Worm (Caenorhabditis elegans): ENCODE results near the gene F10E9.10.
A peak's percentile ranks its signal among the peaks of the same experiment; 100 is the strongest.

The F10E9.10 gene

ce11 chrIII:8303440-8303839 lies 16.6 kb downstream of the F10E9.10 start:
- TF ChIP-seq pha-4 (tag; optimal IDR thresholded peaks at IDR 0.05), result no peak

ce11 chrIII:8300860-8301396 lies 19.2 kb downstream of the F10E9.10 start:
- TF ChIP-seq lin-39 (tag; optimal IDR thresholded peaks at IDR 0.05) (no peak), nhr-11 (tag; optimal IDR thresholded peaks at IDR 0.05) (no peak), mdl-1 (tag; optimal IDR thresholded peaks at IDR 0.05) (no peak), lin-15B (tag; optimal IDR thresholded peaks at IDR 0.05) (no peak), unc-39 (tag; optimal IDR thresholded peaks at IDR 0.05) (no peak)

ce11 chrIII:8299734-8300133 lies 20.3 kb downstream of the F10E9.10 start:
- TF ChIP-seq pqm-1 (tag; optimal IDR thresholded peaks at IDR 0.05), result peak; percentile 14
- TF ChIP-seq mdl-1 (tag; optimal IDR thresholded peaks at IDR 0.05), result no peak
- TF ChIP-seq elt-2 (tag; optimal IDR thresholded peaks at IDR 0.05), result peak; percentile 76
- TF ChIP-seq pha-4 (tag; optimal IDR thresholded peaks at IDR 0.05), result peak; percentile 43

- TF ChIP-seq nhr-23 (tag; optimal IDR thresholded peaks at IDR 0.05) (no peak), eor-1 (tag; optimal IDR thresholded peaks at IDR 0.05) (no peak), nhr-43 (tag; optimal IDR thresholded peaks at IDR 0.05; ENCODE audit: poor library complexity, severe bottlenecking) (no peak), ceh-28 (tag; optimal IDR thresholded peaks at IDR 0.05) (no peak), fos-1 (tag; optimal IDR thresholded peaks at IDR 0.05) (no peak), sea-2 (GFP tag; optimal IDR thresholded peaks at IDR 0.05) (no peak), fkh-2 (tag; optimal IDR thresholded peaks at IDR 0.05) (no peak), unc-62 (GFP tag; optimal IDR thresholded peaks at IDR 0.05) (no peak), elt-1 (tag; optimal IDR thresholded peaks at IDR 0.05) (no peak), lin-39 (tag; optimal IDR thresholded peaks at IDR 0.05) (no peak), nhr-77 (tag; optimal IDR thresholded peaks at IDR 0.05) (no peak), hmg-11 (tag; optimal IDR thresholded peaks at IDR 0.05) (no peak), snpc-4 (tag; optimal IDR thresholded peaks at IDR 0.05) (no peak), jun-1 (tag; optimal IDR thresholded peaks at IDR 0.05) (no peak), skn-1 (tag; optimal IDR thresholded peaks at IDR 0.05) (no peak)
These were observed 20.9 kb downstream of the F10E9.10 start for ce11 chrIII:8299078-8299587.

- TF ChIP-seq ztf-11 (tag; optimal IDR thresholded peaks at IDR 0.05), result no peak
- TF ChIP-seq elt-2 (tag; optimal IDR thresholded peaks at IDR 0.05), result peak; percentile 58
- peak; percentile 20 for TF ChIP-seq lin-39 (tag; optimal IDR thresholded peaks at IDR 0.05)
These were observed 21.7 kb downstream of the F10E9.10 start for ce11 chrIII:8298216-8298920.

- no peak for TF ChIP-seq ztf-11 (tag; optimal IDR thresholded peaks at IDR 0.05)
- no peak for TF ChIP-seq mdl-1 (tag; optimal IDR thresholded peaks at IDR 0.05)
- TF ChIP-seq elt-2 (tag; optimal IDR thresholded peaks at IDR 0.05), result peak; percentile 13
- TF ChIP-seq nhr-23 (tag; optimal IDR thresholded peaks at IDR 0.05), result no peak
- no peak for TF ChIP-seq ZK546.5 (tag; optimal IDR thresholded peaks at IDR 0.05)
- no peak for TF ChIP-seq jun-1 (tag; optimal IDR thresholded peaks at IDR 0.05)
These were observed 26.8 kb downstream of the F10E9.10 start for ce11 chrIII:8293260-8293659.

- TF ChIP-seq nhr-11 (tag; optimal IDR thresholded peaks at IDR 0.05), result no peak
- TF ChIP-seq ceh-28 (tag; optimal IDR thresholded peaks at IDR 0.05), result peak; percentile 24
- TF ChIP-seq pha-4 (tag; optimal IDR thresholded peaks at IDR 0.05), result peak; percentile 46
- TF ChIP-seq ama-1 (optimal IDR thresholded peaks at IDR 0.05), result no peak
- no peak for TF ChIP-seq R02D3.7 (tag; optimal IDR thresholded peaks at IDR 0.05)
- no peak for TF ChIP-seq egl-27 (tag; optimal IDR thresholded peaks at IDR 0.05)
- peak; percentile 90 for TF ChIP-seq pqm-1 (tag; optimal IDR thresholded peaks at IDR 0.05)
- TF ChIP-seq zag-1 (tag; optimal IDR thresholded peaks at IDR 0.05), result no peak
- no peak for TF ChIP-seq ceh-82 (tag; optimal IDR thresholded peaks at IDR 0.05)
- TF ChIP-seq egl-5 (tag; optimal IDR thresholded peaks at IDR 0.05), result peak; percentile 61
- TF ChIP-seq elt-2 (tag; optimal IDR thresholded peaks at IDR 0.05), result peak; percentile 96
These were observed 28.6 kb downstream of the F10E9.10 start for ce11 chrIII:8291268-8292032.
